Fruit fly (Drosophila melanogaster): ENCODE data around the gene Cpr65Ay.

- no peak for TF ChIP-seq ttk (optimal IDR thresholded peaks at IDR 0.05)
- TF ChIP-seq Myc (optimal IDR thresholded peaks at IDR 0.05): no peak
Measured at dm6 chr3L:6193556-6194114, 35.2 kb upstream of the Cpr65Ay start.
